Worm (Caenorhabditis elegans) whole organism, L4/young adult: ENCODE measurements around the gene egl-21.

Source experiments
- W03F9.2 ChIP-seq: fragments of 150-350 bp; optimal IDR thresholded peaks from 2 replicates; lab custom pipeline; 2014; ENCODE audit warnings: missing biosample characterization, missing genetic modification characterization
- dao-5 ChIP-seq: sonication (generic microtip); optimal IDR thresholded peaks from 2 replicates; lab custom pipeline; 2016; ENCODE audit warnings: missing genotype, missing genetic modification characterization, moderate library complexity, missing compliant biosample characterization
- him-1 ChIP-seq: sonication (generic microtip); optimal IDR thresholded peaks from 2 replicates; lab custom pipeline; 2016; ENCODE audit warnings: missing genotype, missing genetic modification reagents, missing genetic modification characterization, missing compliant biosample characterization

Gene egl-21

DNA sequence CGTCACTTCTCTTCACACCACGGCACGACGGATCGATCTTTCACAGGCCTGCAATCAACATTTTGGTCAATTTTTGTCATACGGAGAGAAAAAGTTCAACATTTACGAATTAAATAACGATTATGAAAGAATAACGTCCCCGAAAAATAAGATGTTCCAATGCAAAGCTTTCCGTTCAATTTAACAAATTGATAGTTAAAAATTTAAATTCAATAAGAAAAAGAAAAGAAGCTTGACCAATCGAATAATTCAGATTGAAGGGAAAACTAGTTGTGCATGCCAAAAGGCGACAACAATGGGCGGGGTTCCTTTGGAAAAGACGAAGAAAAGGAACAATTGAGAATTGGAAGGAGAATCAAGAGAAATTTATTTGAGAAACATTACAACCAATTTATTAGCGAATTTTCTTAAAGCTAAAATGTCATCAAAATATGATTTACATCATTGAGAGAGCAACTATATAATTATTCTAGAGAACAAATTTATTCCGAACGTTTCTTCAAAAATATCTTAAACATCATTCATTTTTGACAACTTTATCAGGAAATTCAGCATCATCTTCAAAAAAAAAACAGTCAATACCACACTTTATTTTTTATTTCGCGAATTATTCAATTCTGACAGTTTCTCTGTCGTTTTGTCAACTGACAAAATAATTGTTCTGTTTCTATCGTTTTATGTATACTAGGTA, 20.1 kb upstream of the egl-21 start, which contains the start of gene tax-6:
tax-6 (minus strand) TSS at position 51 of the 691 bp plus-strand sequence.
- TF ChIP-seq him-1 (tag; lab: Kevin White, UChicago): no peak
- no peak for TF ChIP-seq dao-5 (tag; lab: Kevin White, UChicago)
- TF ChIP-seq W03F9.2 (tag; lab: Kevin White, UChicago): no peak

DNA sequence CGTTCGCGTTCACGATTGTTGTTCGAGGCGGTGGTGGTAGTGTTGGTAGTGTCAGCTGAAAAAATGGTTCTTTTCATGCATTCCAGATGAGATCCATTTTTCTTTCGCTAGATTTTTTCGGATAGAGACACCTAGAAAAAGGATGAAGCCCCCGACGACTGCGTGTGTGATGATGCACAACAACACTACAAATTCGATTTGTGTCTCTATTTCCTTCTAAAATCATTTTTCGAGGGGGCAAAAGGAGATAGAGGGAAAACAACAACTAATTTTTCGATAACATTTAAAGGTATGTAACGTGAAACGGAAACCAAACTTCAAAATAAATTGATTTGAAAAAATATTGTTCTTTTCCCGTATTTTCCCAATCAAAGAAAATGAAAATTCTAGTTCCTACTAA, 18.8 kb upstream of the egl-21 start:
- TF ChIP-seq dao-5 (tag; lab: Kevin White, UChicago) (no peak), W03F9.2 (tag; lab: Kevin White, UChicago) (no peak), him-1 (tag; lab: Kevin White, UChicago) (no peak)

DNA sequence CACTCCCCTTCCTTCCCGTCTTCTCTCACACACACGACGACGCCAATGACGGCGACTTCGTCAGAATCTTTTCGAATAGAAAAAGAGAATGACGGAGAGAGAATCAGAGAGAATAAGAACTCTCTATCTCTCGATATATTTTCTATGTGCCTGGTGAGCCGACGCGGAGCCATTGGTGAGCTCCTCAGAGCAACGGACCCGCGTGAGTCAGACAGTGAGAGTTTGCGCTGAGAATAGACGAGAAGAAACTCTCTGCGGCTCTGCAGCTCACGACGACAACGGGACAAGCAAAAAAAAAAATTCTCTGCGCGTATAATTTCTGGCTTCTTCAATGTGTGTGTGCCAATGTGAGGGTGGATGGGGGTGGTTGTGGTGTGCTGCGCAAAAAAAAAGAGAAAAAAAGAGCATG, 18.3 kb upstream of the egl-21 start:
- TF ChIP-seq W03F9.2 (tag; lab: Kevin White, UChicago) (no peak), dao-5 (tag; lab: Kevin White, UChicago) (no peak), him-1 (tag; lab: Kevin White, UChicago) (peak; percentile 85)

DNA sequence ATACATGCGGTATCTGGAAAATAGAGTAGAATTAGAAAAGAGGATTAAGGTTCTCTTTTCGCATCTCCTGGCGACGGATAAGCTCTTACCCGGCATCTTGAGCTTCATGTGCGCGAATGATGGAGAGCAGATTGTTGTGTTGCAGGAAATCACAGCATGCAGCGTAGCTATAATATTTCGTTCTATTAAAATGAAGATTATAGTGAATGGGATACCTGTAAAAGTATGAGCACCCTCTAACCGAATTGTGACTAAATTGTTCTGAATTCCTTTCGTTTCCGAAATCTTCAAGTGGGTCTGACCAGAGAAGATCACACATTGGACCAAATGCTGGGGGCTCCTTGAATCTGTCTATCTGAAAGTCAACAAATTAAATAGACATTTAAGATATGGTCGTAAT, 16.8 kb upstream of the egl-21 start:
- no peak for TF ChIP-seq dao-5 (tag; lab: Kevin White, UChicago)
- TF ChIP-seq him-1 (tag; lab: Kevin White, UChicago): no peak
- TF ChIP-seq W03F9.2 (tag; lab: Kevin White, UChicago): no peak

DNA sequence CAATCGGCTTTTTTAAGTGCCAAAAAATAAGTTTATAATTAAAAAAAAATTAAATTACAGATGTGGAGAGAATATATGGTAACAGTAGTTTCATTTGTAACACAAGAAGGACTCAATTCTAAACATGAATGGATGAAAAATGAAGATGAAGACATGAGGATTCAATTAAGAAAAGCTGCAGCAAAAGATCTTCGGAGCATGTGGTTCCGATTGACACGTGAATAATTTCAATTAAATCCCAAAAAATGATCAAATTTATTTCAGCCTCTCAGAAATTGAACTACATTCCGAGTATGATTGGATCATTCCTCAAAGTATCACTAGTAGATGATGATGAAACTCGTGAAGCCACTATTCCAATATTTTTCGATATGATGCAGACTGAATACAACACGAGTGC, 7.8 kb upstream of the egl-21 start:
- TF ChIP-seq him-1 (tag; lab: Kevin White, UChicago): no peak
- no peak for TF ChIP-seq dao-5 (tag; lab: Kevin White, UChicago)
- no peak for TF ChIP-seq W03F9.2 (tag; lab: Kevin White, UChicago)

DNA sequence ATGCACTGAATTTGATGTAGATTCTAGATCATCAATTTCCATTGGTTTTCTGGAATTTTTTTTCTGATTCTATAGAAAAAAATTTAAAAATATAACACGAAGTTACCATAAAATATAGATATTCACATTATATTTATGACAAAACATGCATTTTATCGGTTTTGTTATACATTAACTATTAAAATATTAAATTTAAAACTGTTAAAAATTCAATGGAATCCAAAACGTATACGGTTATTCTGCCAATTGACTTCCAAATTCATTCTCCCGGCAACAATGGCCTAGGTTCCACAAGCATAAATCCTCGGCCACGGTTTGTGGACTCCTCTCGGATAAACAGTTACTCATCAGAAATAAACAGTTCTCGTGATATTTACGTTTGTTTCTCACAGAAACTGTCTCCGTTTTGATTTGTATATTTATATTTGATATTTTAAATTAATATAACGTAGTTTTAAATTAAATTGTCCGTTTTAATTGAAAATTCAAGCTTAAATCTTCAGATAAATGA, 2.0 kb upstream of the egl-21 start, which contains the start of the genes F01D4.5 and ced-5:
F01D4.5 (minus strand) TSS at position 51 of the 511 bp plus-strand sequence.
ced-5 (plus strand) TSS at position 504 of the 511 bp plus-strand sequence.
- TF ChIP-seq him-1 (tag; lab: Kevin White, UChicago) (peak; percentile 47), W03F9.2 (tag; lab: Kevin White, UChicago) (peak; percentile 95), dao-5 (tag; lab: Kevin White, UChicago) (no peak)

DNA sequence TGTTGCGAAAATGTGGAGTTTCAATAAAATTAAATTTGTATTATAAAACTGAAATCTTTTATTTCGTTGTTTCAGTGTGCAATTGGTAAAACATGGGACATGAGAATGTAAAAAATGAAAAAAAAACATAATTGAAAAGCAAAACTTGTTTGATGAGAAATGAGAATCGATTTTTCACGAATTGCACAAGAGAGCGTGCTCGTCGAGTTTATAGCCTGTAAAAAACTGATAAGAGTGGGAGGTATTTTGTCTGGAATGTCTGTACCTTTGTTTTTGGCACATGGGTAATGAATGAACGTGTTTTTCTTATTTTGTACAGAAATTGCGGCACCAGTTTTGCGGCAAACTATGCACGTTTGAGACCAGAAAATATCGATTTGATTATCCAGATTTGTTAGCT, 941 bp upstream of the egl-21 start:
- TF ChIP-seq him-1 (tag; lab: Kevin White, UChicago): no peak
- no peak for TF ChIP-seq dao-5 (tag; lab: Kevin White, UChicago)
- TF ChIP-seq W03F9.2 (tag; lab: Kevin White, UChicago): no peak

DNA sequence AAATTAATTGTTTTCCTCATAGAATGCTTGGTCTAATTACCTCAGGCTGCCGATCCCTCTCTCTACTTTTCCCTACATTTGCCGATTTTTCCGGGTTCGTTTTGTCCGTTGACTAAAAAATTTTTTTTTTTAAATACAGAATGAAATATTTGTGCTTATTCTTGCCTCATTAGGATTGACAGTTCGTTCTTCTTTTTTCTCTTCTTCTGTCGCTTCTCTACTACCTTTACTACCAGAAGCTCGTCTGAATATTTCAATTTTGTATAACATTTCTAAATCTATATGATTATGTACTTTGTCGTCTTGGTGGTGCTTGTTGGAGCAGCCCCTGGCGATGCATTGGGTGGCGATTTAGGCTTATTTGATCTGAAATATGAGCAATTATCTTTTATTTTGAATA, 6.4 kb downstream of the egl-21 start:
- TF ChIP-seq him-1 (tag; lab: Kevin White, UChicago): no peak
- TF ChIP-seq W03F9.2 (tag; lab: Kevin White, UChicago): no peak
- TF ChIP-seq dao-5 (tag; lab: Kevin White, UChicago): no peak

DNA sequence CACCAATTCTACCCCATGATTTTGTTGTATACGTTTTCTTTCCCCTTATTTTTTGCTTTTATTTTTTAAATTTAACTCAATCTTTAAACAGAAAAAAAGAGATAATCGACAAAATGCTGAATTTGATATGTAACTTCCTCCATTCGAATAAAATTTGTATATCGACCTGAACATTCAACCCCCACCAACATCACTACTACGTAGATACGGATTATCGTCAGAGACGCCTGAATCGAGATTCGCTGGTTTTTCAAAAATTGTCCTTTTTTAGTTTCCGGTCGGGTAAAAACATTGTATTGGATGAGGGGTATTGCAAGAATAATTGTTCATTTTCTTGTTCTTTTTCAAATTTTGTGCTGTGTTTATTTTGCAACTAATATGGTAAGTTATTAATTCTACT, 9.2 kb downstream of the egl-21 start, which contains the start of gene bgnt-1.1:
bgnt-1.1 (plus strand) TSS at position 301 of the 400 bp plus-strand sequence.
- no peak for TF ChIP-seq W03F9.2 (tag; lab: Kevin White, UChicago)
- no peak for TF ChIP-seq him-1 (tag; lab: Kevin White, UChicago)
- TF ChIP-seq dao-5 (tag; lab: Kevin White, UChicago): no peak

DNA sequence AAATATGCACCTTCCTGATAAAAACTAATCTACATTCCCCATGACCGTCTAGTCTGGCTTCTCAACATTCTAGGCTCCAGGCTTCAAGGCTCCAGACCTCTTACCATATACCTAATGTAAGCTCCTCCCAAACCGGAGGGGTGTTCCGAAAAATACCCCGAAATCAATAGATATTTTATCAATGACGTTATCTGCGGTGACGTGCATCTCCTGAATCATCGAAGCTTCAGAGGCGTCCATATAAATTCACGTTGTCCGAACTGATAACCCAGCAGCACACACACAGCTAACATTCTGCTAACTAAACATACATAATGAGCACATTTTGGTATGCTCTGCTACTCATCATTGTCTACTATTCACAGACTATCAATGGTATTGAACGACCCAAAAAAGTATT, 12.2 kb downstream of the egl-21 start, which contains the start of gene ugt-44:
ugt-44 (plus strand) TSS at position 248 of the 400 bp plus-strand sequence.
- TF ChIP-seq dao-5 (tag; lab: Kevin White, UChicago): no peak
- no peak for TF ChIP-seq him-1 (tag; lab: Kevin White, UChicago)
- TF ChIP-seq W03F9.2 (tag; lab: Kevin White, UChicago): no peak

DNA sequence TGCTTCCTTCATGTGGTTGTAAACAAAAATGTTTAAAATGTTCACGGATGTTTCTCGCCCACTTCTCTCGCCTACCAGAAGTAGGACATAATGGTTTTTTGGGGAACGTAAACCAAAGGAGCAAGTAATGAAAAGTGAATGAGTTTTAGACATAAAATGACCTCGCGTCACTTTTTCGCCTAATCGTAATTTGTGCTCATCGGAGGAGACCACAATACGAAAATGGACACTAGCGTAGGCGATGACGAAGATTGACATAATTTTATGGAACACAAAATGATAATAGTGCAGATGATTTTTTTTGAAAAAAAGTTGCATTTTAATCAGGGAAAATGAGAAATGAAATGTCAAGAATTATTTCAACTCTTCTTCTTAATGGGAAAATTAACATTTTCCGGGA, 13.0 kb downstream of the egl-21 start:
- TF ChIP-seq dao-5 (tag; lab: Kevin White, UChicago): no peak

DNA sequence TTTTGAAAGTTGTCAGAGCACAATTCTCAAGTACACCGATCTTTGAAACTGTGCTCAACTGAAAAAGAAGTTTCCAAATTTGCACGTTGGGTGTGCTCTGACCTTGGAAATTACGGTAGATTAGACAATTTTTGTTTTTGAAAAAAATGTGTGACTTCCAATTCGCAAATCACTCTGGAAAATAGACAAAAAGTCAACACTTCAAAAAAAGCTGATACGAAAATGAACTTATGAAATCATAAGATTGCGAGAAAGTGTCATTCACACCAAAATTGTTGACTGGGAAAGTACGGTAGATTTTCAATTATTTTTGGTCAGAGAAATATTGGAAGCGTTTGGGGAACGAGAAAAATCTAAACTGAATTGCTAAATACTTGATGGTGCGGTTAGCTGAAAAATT, 14.3 kb downstream of the egl-21 start:
- TF ChIP-seq him-1 (tag; lab: Kevin White, UChicago) (no peak), dao-5 (tag; lab: Kevin White, UChicago) (no peak), W03F9.2 (tag; lab: Kevin White, UChicago) (no peak)

DNA sequence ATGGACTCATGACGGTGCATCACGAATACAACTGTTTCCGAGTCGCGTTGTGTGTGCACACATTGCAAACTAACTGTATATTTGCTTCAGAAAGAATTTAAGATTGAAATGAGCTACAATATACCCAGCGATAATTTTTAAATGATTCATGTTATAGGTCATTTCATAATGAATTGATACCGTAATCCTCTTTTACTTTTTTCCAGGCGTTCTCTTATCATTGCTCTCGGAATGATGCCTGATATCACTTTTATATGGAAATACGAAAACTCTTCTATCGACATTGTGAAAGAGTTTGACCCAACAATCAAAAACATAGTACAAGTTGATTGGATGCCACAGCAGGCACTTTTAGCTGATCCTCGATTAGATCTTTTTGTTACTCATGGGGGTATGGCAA, 15.2 kb downstream of the egl-21 start:
- TF ChIP-seq W03F9.2 (tag; lab: Kevin White, UChicago) (no peak), him-1 (tag; lab: Kevin White, UChicago) (no peak), dao-5 (tag; lab: Kevin White, UChicago) (no peak)

DNA sequence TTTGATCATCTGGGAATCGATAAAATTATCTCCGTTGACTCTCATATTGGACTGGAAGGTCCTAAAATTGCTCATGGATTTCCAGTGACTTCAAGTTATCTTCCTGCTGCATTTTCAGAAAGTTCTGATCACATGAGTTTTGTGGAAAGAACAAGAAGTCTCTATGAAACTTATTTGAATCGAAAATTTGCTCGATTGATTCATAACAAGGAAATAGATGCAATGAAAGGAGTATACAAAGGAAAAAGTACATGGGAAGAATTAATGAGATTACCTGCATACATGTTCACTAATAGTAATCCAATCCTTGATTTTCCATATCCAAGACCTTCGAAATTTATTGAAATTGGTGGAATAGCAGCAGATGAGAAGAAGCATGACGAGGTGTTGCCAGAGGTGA, 15.9 kb downstream of the egl-21 start:
- no peak for TF ChIP-seq him-1 (tag; lab: Kevin White, UChicago)
